Fruit fly (Drosophila melanogaster) whole organism, adult: ENCODE measurements around the gene sty.

ENCODE experiments used
- CG1620 ChIP-seq: fragments of 200-800 bp; sonication (Bioruptor generic); optimal IDR thresholded peaks from 2 replicates; lab custom pipeline; 2016; ENCODE audit warnings: missing biosample characterization, missing genetic modification characterization
- CG33017 ChIP-seq: fragments of 200-800 bp; sonication (Bioruptor generic); optimal IDR thresholded peaks from 2 replicates; lab custom pipeline; 2018; ENCODE audit warnings: missing biosample characterization, mild to moderate bottlenecking, missing genetic modification characterization, moderate library complexity
- CG7045 ChIP-seq: fragments of 200-800 bp; sonication (Bioruptor generic); optimal IDR thresholded peaks from 2 replicates; lab custom pipeline; 2017; ENCODE audit warnings: missing biosample characterization, mild to moderate bottlenecking, missing genetic modification characterization
- Clk ChIP-seq: fragments of 200-800 bp; sonication (Bioruptor generic); optimal IDR thresholded peaks from 2 replicates; lab custom pipeline; 2017; ENCODE audit warnings: missing biosample characterization, missing genetic modification characterization
- kay ChIP-seq: fragments of 200-800 bp; sonication (Bioruptor generic); peaks from one replicate; lab custom pipeline; 2016; ENCODE audit warnings: missing biosample characterization, missing genetic modification characterization, borderline replicate concordance

- TF ChIP-seq CG33017 (tag; lab: Kevin White, UChicago) (no peak), Clk (GFP tag; lab: Kevin White, UChicago) (no peak), kay (GFP tag; lab: Kevin White, UChicago) (no peak), CG1620 (GFP tag; lab: Kevin White, UChicago) (no peak), CG7045 (no peak)
Measured at dm6 chr3L:3389666-3390059, 35.1 kb downstream of the sty start.
